Fruit fly (Drosophila melanogaster): ENCODE results near the gene Jhbp5.

Jhbp5 gene

DNA sequence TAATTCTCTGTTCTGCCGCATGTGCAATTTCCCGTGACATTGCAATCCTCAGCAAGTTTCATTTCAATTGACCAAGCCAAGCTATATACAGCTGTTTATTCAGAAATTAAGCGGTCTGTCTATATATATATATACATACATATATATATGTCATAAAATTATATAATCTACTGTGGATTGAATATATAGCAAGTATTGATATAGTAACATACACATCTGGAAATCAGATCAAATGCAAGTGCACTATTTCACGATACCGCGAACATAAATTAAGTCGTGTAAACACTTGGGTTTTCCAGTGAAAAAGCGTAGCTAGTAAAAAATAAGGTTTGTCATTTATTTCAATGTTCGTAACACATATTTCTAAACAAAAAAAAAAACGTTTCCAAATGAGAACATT lies at the start of gene Jhbp5:
Gene Jhbp5, minus strand, starts transcription at position 101 of the 400 bp plus-strand sequence.
- TF ChIP-seq Myc (optimal IDR thresholded peaks at IDR 0.05) (no peak), psq (optimal IDR thresholded peaks at IDR 0.05) (no peak), insv (optimal IDR thresholded peaks at IDR 0.05) (no peak), h (optimal IDR thresholded peaks at IDR 0.05) (no peak)

dm6 chr3R:16094918-16095317 lies 49.0 kb upstream of the Jhbp5 start:
- TF ChIP-seq Myc (optimal IDR thresholded peaks at IDR 0.05) (no peak), h (optimal IDR thresholded peaks at IDR 0.05) (no peak), psq (optimal IDR thresholded peaks at IDR 0.05) (no peak), Sin3A (optimal IDR thresholded peaks at IDR 0.05) (no peak), ttk (optimal IDR thresholded peaks at IDR 0.05) (no peak), insv (optimal IDR thresholded peaks at IDR 0.05) (no peak)

DNA sequence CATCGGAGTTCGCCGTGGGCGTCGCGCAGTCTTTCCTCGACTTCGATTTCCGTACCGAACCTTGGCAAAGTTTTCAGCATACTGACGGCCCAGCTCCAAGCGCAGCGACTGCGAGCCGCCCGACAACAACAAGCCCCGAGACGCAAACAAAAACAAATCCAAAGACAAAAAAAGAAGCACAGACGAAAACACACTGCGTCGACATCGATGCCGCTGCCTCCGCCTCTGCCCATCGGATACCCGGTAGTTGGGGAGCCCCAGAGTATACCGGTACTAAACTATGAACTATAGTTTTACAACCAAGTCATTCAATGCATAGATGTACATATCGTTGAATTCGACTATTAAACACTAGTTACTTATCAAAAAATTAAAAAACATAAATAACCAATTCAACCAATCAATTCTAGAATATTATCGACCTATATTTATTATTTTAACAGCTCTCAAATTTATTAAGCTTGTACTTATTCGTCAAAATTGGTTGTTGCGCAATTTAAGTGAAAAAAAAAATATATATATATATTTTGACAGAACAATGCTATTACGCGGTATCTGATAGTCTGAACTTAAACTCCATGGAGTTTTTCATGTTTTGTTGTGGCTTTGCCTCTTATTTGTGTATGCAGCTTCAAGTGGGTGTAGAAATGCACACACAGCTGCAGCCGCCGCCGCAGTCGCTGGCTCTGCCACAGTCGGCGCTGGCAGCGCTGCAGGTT lies 48.2 kb upstream of the Jhbp5 start:
- TF ChIP-seq Myc (optimal IDR thresholded peaks at IDR 0.05), result no peak

DNA sequence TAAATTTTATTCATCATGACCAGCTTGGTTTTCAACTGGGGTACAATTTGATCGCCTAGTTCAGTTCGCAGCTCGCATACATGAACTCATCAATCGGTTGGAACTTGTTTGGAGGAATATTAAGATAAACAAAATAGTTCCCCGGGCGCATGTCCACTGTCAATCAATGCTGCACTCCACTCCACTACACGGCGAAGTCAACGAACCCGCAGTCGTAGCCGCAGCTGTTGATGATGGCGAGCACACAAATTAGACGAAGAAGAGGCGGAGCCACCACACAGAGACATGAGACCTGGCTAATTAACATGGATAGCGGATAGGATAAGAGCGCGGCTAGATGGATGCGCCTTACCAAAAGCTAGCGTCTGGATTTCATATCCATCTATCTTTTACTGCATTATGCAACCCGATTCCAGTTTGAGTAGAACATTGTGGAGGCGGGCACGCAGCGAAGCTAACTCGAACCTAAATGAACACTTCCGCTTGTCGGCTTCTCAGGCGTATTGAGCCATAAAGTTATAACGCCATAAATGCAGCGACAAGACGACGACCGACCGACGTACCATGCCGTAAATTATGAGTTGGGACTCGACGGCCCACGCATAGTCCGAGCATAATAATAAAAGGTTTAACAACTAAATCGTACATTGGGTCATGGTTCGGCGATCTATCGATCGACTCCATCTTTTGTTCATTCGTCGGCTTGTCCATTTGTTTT lies 46.1 kb upstream of the Jhbp5 start:
- TF ChIP-seq Myc (optimal IDR thresholded peaks at IDR 0.05) (no peak), insv (optimal IDR thresholded peaks at IDR 0.05) (no peak), Sin3A (optimal IDR thresholded peaks at IDR 0.05) (no peak), ttk (optimal IDR thresholded peaks at IDR 0.05) (no peak), psq (optimal IDR thresholded peaks at IDR 0.05) (no peak), h (optimal IDR thresholded peaks at IDR 0.05) (no peak)

DNA sequence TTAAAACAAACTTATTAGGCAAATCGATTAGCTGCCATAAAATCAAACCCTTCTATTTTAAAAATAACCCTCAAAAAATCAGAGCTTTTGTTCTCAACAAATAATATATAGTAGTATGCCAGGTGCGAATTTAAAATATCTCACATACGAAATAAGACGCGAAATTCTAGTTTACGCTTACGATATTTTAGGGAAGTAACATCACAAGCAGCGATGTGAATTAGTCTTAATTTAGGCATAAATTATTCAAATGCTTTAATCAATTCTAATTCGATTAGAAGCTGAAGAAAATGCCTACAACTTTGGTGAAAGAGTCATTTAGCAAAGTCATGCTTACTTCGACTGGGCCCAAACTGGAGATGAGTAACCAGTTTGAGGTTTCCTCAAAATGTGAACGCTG lies 37.6 kb upstream of the Jhbp5 start, which contains the start of gene sxe2:
Gene sxe2, plus strand, starts transcription at position 301 of the 400 bp plus-strand sequence.
- TF ChIP-seq Myc (optimal IDR thresholded peaks at IDR 0.05) (no peak), insv (optimal IDR thresholded peaks at IDR 0.05) (no peak), ttk (optimal IDR thresholded peaks at IDR 0.05) (no peak), psq (optimal IDR thresholded peaks at IDR 0.05) (no peak), Sin3A (optimal IDR thresholded peaks at IDR 0.05) (no peak), h (optimal IDR thresholded peaks at IDR 0.05) (no peak)

- no peak for TF ChIP-seq Myc (optimal IDR thresholded peaks at IDR 0.05)
- TF ChIP-seq insv (optimal IDR thresholded peaks at IDR 0.05), result no peak
- TF ChIP-seq h (optimal IDR thresholded peaks at IDR 0.05), result no peak
- no peak for TF ChIP-seq ttk (optimal IDR thresholded peaks at IDR 0.05)
- no peak for TF ChIP-seq psq (optimal IDR thresholded peaks at IDR 0.05)
- no peak for TF ChIP-seq Sin3A (optimal IDR thresholded peaks at IDR 0.05)
Measured at dm6 chr3R:16082384-16082783, 36.5 kb upstream of the Jhbp5 start.

dm6 chr3R:16080942-16081589 lies 35.1 kb upstream of the Jhbp5 start, which contains the start of gene CG32855:
Gene CG32855, minus strand, starts transcription at chr3R:16080992.
- TF ChIP-seq Sin3A (optimal IDR thresholded peaks at IDR 0.05), result no peak
- no peak for TF ChIP-seq h (optimal IDR thresholded peaks at IDR 0.05)
- no peak for TF ChIP-seq Myc (optimal IDR thresholded peaks at IDR 0.05)
- TF ChIP-seq psq (optimal IDR thresholded peaks at IDR 0.05), result no peak
- no peak for TF ChIP-seq insv (optimal IDR thresholded peaks at IDR 0.05)
- no peak for TF ChIP-seq ttk (optimal IDR thresholded peaks at IDR 0.05)

DNA sequence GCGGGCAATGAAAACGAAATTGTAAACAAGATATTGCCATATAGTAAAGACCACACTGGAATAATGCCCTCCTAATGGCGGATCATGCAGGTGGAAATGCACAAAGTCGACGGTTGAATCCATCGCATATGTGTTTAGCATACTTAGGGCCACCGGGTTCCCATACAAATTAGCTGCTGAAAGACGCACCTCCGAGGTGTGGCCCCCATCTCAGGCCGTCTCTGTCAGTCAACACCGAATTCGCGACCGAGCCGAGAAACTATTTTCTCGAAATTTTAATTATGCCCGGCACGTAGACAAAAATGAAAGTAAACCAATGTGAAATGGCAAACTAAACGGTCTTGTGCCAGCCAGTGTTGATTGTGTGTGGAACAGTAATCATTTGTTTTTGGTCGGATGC lies 32.3 kb upstream of the Jhbp5 start:
- no peak for TF ChIP-seq psq (optimal IDR thresholded peaks at IDR 0.05)
- TF ChIP-seq h (optimal IDR thresholded peaks at IDR 0.05), result no peak
- TF ChIP-seq ttk (optimal IDR thresholded peaks at IDR 0.05), result no peak
- no peak for TF ChIP-seq Sin3A (optimal IDR thresholded peaks at IDR 0.05)
- no peak for TF ChIP-seq insv (optimal IDR thresholded peaks at IDR 0.05)
- TF ChIP-seq Myc (optimal IDR thresholded peaks at IDR 0.05), result no peak

DNA sequence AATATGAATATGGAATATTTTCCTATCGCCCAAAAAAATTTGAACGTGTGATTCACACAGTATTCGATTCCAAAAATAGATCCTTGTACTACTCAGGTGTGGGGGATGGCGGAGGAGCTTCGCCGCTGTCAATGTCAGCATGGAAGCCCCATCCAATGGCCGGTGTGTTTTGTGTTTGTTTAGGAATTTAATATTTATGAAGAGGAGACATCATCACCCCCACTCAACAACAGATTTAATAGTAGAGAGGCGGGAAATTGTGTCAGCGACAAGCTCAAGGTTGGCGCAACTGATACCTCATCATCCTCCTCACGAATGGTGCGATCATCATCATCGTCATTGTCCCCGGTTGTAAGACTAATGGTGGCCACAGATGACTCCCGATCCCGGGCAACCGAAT lies 28.2 kb upstream of the Jhbp5 start:
- TF ChIP-seq insv (optimal IDR thresholded peaks at IDR 0.05) (no peak), psq (optimal IDR thresholded peaks at IDR 0.05) (no peak), Sin3A (optimal IDR thresholded peaks at IDR 0.05) (no peak), ttk (optimal IDR thresholded peaks at IDR 0.05) (no peak), h (optimal IDR thresholded peaks at IDR 0.05) (no peak), Myc (optimal IDR thresholded peaks at IDR 0.05) (no peak)

DNA sequence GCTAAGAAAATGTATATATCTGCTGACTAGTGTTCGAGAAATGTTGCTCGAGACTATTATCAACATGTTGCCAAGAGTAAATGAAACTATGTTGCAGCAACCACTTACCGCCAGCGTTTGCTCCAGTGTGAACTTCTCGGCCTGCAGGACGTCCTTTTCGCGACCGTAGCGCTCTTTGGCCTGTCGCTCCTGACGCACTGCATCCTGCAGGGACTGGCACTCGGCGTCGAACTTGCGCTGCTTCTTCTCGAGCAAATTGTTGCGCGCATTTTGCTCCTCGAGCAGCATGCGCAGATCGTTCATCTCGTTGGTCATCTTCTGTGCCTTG lies 26.6 kb upstream of the Jhbp5 start:
- TF ChIP-seq psq (optimal IDR thresholded peaks at IDR 0.05) (no peak), ttk (optimal IDR thresholded peaks at IDR 0.05) (no peak), insv (optimal IDR thresholded peaks at IDR 0.05) (no peak)

DNA sequence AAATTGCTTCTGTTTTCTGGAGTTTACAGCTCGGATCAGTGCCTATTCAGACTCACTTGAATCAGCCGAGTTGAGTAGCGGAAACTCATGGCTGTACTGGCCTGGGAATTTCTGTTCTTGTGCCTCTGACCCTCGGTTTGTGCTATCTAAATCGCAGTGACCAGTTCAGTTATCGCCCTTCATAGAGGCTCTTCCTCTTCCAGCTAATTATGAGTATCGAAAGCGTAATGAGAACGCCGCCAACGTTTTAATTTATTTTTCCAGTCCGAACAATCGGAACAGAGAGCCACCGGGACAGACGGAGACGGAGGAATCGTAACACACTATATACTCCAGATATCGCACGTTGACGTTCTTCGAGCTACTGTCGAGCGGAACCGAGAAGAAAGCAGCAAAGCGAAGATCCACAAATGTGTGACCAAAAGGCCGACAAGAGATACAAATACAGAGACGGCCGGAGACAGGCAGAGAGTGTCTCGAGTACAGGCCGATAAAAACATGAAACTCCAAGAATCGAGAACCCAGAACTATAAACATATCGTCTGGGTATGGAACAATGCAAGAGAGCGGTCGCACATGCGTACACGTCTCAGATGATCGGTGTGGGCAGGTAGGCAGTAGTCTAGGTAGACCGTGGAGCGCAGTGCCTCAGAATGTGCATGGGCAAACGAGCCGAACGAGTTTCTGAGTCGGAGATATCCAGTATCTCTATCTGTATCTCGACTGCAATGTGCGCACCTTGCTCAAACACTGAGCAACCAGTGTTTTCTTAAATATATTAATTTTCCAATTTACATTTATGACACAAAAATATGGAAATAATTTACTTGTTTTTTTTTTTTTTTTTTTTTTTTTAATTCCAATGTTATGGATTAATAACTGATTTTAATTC lies 26.0 kb upstream of the Jhbp5 start:
- TF ChIP-seq insv (optimal IDR thresholded peaks at IDR 0.05) (no peak), ttk (optimal IDR thresholded peaks at IDR 0.05) (no peak), Sin3A (optimal IDR thresholded peaks at IDR 0.05) (no peak), h (optimal IDR thresholded peaks at IDR 0.05) (no peak)

DNA sequence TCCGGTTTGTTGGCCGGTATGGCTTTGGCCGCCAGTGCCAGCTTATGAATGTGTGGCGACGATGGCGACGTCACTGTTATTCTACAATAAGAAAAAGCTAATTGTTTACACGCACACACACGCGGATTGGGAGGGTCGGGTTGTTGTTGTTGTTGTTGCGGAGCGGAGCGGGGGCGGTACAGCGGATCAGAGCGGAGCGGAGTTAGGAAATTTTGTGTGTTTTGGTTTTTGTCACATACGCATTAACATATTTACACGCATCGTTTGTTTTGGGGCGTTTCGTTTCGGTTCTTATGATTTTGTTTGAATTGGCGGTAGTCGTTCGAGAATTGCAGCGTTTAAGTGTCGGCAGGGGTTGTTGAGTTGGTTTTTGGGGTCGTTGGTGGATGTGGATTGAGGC lies 23.3 kb upstream of the Jhbp5 start:
- TF ChIP-seq Sin3A (optimal IDR thresholded peaks at IDR 0.05), result no peak
- TF ChIP-seq Myc (optimal IDR thresholded peaks at IDR 0.05), result no peak
- no peak for TF ChIP-seq ttk (optimal IDR thresholded peaks at IDR 0.05)
- TF ChIP-seq insv (optimal IDR thresholded peaks at IDR 0.05), result no peak
- no peak for TF ChIP-seq h (optimal IDR thresholded peaks at IDR 0.05)
- TF ChIP-seq psq (optimal IDR thresholded peaks at IDR 0.05), result no peak

Measured in Kc167 (cell line).